Worm (Caenorhabditis elegans): ENCODE data around the gene skp-1.

DNA sequence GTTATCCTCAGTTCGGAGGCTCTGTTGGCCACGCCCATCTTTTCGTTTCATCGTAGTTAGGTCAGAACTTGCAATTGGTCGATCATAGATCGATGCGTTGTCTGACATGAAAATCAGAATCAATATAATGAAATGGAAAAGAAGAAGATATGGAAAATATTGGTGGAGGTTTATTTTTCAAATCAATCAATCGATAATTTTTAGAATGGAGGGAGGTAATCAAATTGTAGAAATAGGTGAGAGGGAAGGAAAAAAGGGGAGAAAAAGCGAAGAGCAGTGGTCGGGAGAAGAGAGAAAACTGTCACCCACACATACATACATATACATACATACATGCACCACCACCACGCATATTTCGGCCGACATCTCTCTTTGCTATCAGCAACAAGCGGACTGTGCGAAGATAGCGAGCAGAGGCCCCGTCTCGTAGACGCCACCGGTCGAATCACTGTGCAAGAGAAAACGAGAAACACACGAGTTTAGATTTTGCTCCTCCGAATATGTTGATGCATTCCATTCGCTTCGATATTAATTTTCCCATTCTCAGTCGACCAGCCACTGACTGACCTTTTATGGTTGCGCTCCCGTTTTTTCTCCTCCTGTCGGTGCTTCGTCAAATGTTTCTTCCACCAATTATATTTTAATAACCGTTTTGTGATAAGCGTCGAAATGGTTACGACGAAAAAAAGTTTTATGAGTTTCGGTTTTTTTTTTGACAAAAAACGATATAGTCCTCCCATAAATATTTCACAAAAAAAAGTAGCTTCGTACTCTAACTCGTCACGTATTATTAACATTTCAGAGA, 15.9 kb upstream of the skp-1 start, which contains the start of gene F35B12.10:
- TF ChIP-seq nhr-11 (tag; optimal IDR thresholded peaks at IDR 0.05) = no peak
- no peak for TF ChIP-seq R02D3.7 (tag; optimal IDR thresholded peaks at IDR 0.05)
- no peak for TF ChIP-seq ama-1 (optimal IDR thresholded peaks at IDR 0.05)
- no peak for TF ChIP-seq ztf-11 (tag; optimal IDR thresholded peaks at IDR 0.05)
- TF ChIP-seq fos-1 (tag; optimal IDR thresholded peaks at IDR 0.05) = peak; percentile 55
- no peak for TF ChIP-seq zag-1 (tag; optimal IDR thresholded peaks at IDR 0.05)

Data from whole organism, L2 larva.